Fruit fly (Drosophila melanogaster): ENCODE data around the gene CG43115.
A peak's percentile ranks its signal among the peaks of the same experiment; 100 is the strongest.

CG43115 gene

dm6 chrX:6059135-6059824 lies 6.9 kb downstream of the CG43115 start (continued):
- TF ChIP-seq CG17328 (GFP tag; IDR thresholded peaks at IDR 0.05) (peak; percentile 50), CG31224 (GFP tag; IDR thresholded peaks at IDR 0.05) (no peak), CG5953 (GFP tag; IDR thresholded peaks at IDR 0.05) (peak; percentile 48; the same call in 1 of the 2 replicates), exex (tag; optimal IDR thresholded peaks at IDR 0.05) (no peak), CG1602 (GFP tag; optimal IDR thresholded peaks at IDR 0.05) (peak; percentile 18), dysf (GFP tag; IDR thresholded peaks at IDR 0.05) (peak; percentile 47; the same call in 2 of the 3 replicates), CG11504 (tag; optimal IDR thresholded peaks at IDR 0.05) (peak; percentile 57), sisA (GFP tag; IDR thresholded peaks at IDR 0.05) (peak; percentile 56; the same call in 1 of the 2 replicates), btn (GFP tag; optimal IDR thresholded peaks at IDR 0.05) (no peak), dpn (GFP tag; optimal IDR thresholded peaks at IDR 0.05) (peak in 1 of 2 experiments; percentile 21), Nf-YA (GFP tag; IDR thresholded peaks at IDR 0.05) (peak; percentile 47; the same call in 1 of the 2 replicates), jumu (GFP tag; optimal IDR thresholded peaks at IDR 0.05) (no peak), Xrp1 (GFP tag; IDR thresholded peaks at IDR 0.05) (peak; percentile 60; the same call in 1 of the 2 replicates), stc (GFP tag; IDR thresholded peaks at IDR 0.05) (peak; percentile 49; the same call in 1 of the 2 replicates), CG11093 (GFP tag; IDR thresholded peaks at IDR 0.05) (0 out of 3 replicates have a peak, but pooled peaks have one; percentile 21), CG11695 (GFP tag; IDR thresholded peaks at IDR 0.05) (0 out of 3 replicates have a peak, but pooled peaks have one; percentile 33), Ets65A (GFP tag) (peak; percentile 43), fd96Cb (tag; optimal IDR thresholded peaks at IDR 0.05) (peak; percentile 33), dimm (GFP tag; IDR thresholded peaks at IDR 0.05) (peak; percentile 42; the same call in 1 of the 2 replicates), Drgx (GFP tag; IDR thresholded peaks at IDR 0.05) (peak; percentile 65; the same call in 1 of the 2 replicates), sens (GFP tag) (peak; percentile 50), CG4360 (GFP tag; IDR thresholded peaks at IDR 0.05) (no peak), nmo (GFP tag; optimal IDR thresholded peaks at IDR 0.05) (peak; percentile 14), dmrt99B (tag; optimal IDR thresholded peaks at IDR 0.05) (peak; percentile 66), Ptx1 (GFP tag; IDR thresholded peaks at IDR 0.05) (peak; percentile 23; the same call in 1 of the 2 replicates), CG10979 (tag; optimal IDR thresholded peaks at IDR 0.05) (peak; percentile 36), CG31441 (GFP tag; IDR thresholded peaks at IDR 0.05) (peak; percentile 38; the same call in 1 of the 2 replicates), tgo (GFP tag; IDR thresholded peaks at IDR 0.05) (0 out of 3 replicates have a peak, but pooled peaks have one; percentile 16), CG13424 (tag; optimal IDR thresholded peaks at IDR 0.05) (peak; percentile 11), tin (GFP tag; optimal IDR thresholded peaks at IDR 0.05) (peak; percentile 9), phol (tag; optimal IDR thresholded peaks at IDR 0.05) (peak; percentile 25), bsh (GFP tag; optimal IDR thresholded peaks at IDR 0.05) (peak in 1 of 2 experiments; percentile 48), gem (tag; optimal IDR thresholded peaks at IDR 0.05) (peak; percentile 42)

dm6 chrX:6054031-6054430 lies 12.2 kb downstream of the CG43115 start:
- TF ChIP-seq sens (GFP tag) (peak; percentile 1), CG3847 (GFP tag; IDR thresholded peaks at IDR 0.05) (no peak), CG3838 (GFP tag; optimal IDR thresholded peaks at IDR 0.05) (no peak)

- TF ChIP-seq zen2 (GFP tag; IDR thresholded peaks at IDR 0.05; ENCODE audit: partially characterized antibody) (no peak), Drgx (GFP tag; IDR thresholded peaks at IDR 0.05) (peak; percentile 50; the same call in 1 of the 2 replicates)
These were observed 13.4 kb downstream of the CG43115 start for dm6 chrX:6052855-6053254.

Measured in whole organism, embryonic.